Fruit fly (Drosophila melanogaster): ENCODE measurements around the gene tna.

tna gene

dm6 chr3L:10793889-10794478 lies 41.3 kb upstream of the tna start (continued):
- TF ChIP-seq chif (GFP tag; optimal IDR thresholded peaks at IDR 0.05), result no peak
- peak; percentile 32 for TF ChIP-seq CG2712 (tag; optimal IDR thresholded peaks at IDR 0.05)
- TF ChIP-seq Elba2 (GFP tag; optimal IDR thresholded peaks at IDR 0.05), result no peak
- TF ChIP-seq p53 (GFP tag; optimal IDR thresholded peaks at IDR 0.05), result no peak
- peak; percentile 12 for TF ChIP-seq az2 (GFP tag; optimal IDR thresholded peaks at IDR 0.05)
- peak; percentile 15 for TF ChIP-seq CG4424 (GFP tag; optimal IDR thresholded peaks at IDR 0.05)
- TF ChIP-seq CG2678 (tag; optimal IDR thresholded peaks at IDR 0.05), result peak; percentile 2
- peak; percentile 29; the same call in 1 of the 2 replicates for TF ChIP-seq CG31441 (GFP tag; IDR thresholded peaks at IDR 0.05)
- peak; percentile 13 for TF ChIP-seq CG17829 (tag; optimal IDR thresholded peaks at IDR 0.05)
- TF ChIP-seq Fer3 (tag; optimal IDR thresholded peaks at IDR 0.05), result no peak
- TF ChIP-seq bsh (GFP tag; optimal IDR thresholded peaks at IDR 0.05), result peak in 1 of 2 experiments; percentile 41
- peak in 1 of 2 experiments; percentile 31 for TF ChIP-seq eve (GFP tag; optimal IDR thresholded peaks at IDR 0.05)
- no peak for TF ChIP-seq CG6765 (GFP tag; optimal IDR thresholded peaks at IDR 0.05)
- no peak for TF ChIP-seq pb (GFP tag; optimal IDR thresholded peaks at IDR 0.05)
- peak; percentile 48 for TF ChIP-seq Sox102F (GFP tag; optimal IDR thresholded peaks at IDR 0.05)
- no peak for TF ChIP-seq Nf-YB (GFP tag; optimal IDR thresholded peaks at IDR 0.05)
- no peak for TF ChIP-seq CG9932 (GFP tag; IDR thresholded peaks at IDR 0.05)
- TF ChIP-seq unpg (GFP tag; optimal IDR thresholded peaks at IDR 0.05), result no peak
- no peak for TF ChIP-seq CG32767 (GFP tag; IDR thresholded peaks at IDR 0.05)
- TF ChIP-seq CG9876 (GFP tag; optimal IDR thresholded peaks at IDR 0.05), result no peak
- no peak for TF ChIP-seq bowl (GFP tag; IDR thresholded peaks at IDR 0.05)
- TF ChIP-seq CG7963 (GFP tag; IDR thresholded peaks at IDR 0.05; ENCODE audit: partially characterized antibody), result no peak
- TF ChIP-seq wek (GFP tag; optimal IDR thresholded peaks at IDR 0.05), result no peak
- peak; percentile 5; the same call in 1 of the 2 replicates for TF ChIP-seq CG4360 (GFP tag; IDR thresholded peaks at IDR 0.05)
- TF ChIP-seq CG30403 (GFP tag; optimal IDR thresholded peaks at IDR 0.05), result peak; percentile 10
- TF ChIP-seq CG4730 (GFP tag; IDR thresholded peaks at IDR 0.05), result 0 out of 2 replicates have a peak, but pooled peaks have one; percentile 26
- peak; percentile 18 for TF ChIP-seq Ssrp (tag; optimal IDR thresholded peaks at IDR 0.05)
- peak; percentile 19 for TF ChIP-seq Med (GFP tag)
- TF ChIP-seq CG1792 (GFP tag; optimal IDR thresholded peaks at IDR 0.05), result no peak

DNA sequence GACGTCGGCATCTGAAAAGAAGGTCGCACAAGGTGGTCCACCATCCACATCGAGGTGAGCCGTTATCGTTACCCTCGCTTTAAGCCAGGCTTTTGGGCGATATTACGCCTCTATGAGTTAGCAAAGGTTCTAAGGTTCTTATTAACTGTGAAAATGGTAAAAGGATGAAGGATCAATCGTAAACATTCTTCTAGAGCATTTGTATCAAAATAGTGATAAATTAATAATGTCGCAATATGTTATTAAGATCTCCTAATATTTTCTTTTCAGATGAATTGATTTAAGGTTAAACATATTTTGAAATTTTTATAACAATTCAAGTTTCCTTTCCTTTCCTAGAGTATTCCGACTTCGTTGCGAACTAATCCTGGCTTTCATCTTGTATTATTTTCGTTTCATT lies 39.4 kb upstream of the tna start:
- TF ChIP-seq CG1792 (GFP tag; optimal IDR thresholded peaks at IDR 0.05) (no peak), Xbp1 (GFP tag; optimal IDR thresholded peaks at IDR 0.05) (no peak), CG9797 (GFP tag; optimal IDR thresholded peaks at IDR 0.05) (no peak), sob (GFP tag; IDR thresholded peaks at IDR 0.05) (no peak), TFAM (GFP tag; optimal IDR thresholded peaks at IDR 0.05) (no peak), ap (GFP tag; IDR thresholded peaks at IDR 0.05) (no peak), tin (GFP tag; optimal IDR thresholded peaks at IDR 0.05) (no peak), CG12659 (GFP tag; optimal IDR thresholded peaks at IDR 0.05) (no peak), CG18764 (GFP tag; optimal IDR thresholded peaks at IDR 0.05) (no peak), fru (optimal IDR thresholded peaks at IDR 0.05) (no peak), slp2 (GFP tag; optimal IDR thresholded peaks at IDR 0.05) (no peak), lbe (GFP tag; optimal IDR thresholded peaks at IDR 0.05) (no peak), CG2199 (GFP tag; IDR thresholded peaks at IDR 0.05) (no peak), nau (GFP tag; optimal IDR thresholded peaks at IDR 0.05) (no peak), CG4820 (GFP tag; optimal IDR thresholded peaks at IDR 0.05) (no peak), Deaf1 (tag; optimal IDR thresholded peaks at IDR 0.05) (no peak), Elba2 (GFP tag; optimal IDR thresholded peaks at IDR 0.05) (no peak), dmrt11E (tag; optimal IDR thresholded peaks at IDR 0.05) (no peak), ttk (GFP tag; IDR thresholded peaks at IDR 0.05) (no peak), eve (GFP tag; optimal IDR thresholded peaks at IDR 0.05) (no peak), CG12219 (GFP tag; optimal IDR thresholded peaks at IDR 0.05) (no peak), dan (GFP tag; IDR thresholded peaks at IDR 0.05) (no peak), CG31365 (tag; optimal IDR thresholded peaks at IDR 0.05) (no peak), CG31441 (GFP tag; IDR thresholded peaks at IDR 0.05) (0 out of 2 replicates have a peak, but pooled peaks have one; percentile 12), sc (optimal IDR thresholded peaks at IDR 0.05) (no peak), sc (GFP tag; optimal IDR thresholded peaks at IDR 0.05) (no peak), HLH3B (GFP tag; IDR thresholded peaks at IDR 0.05) (no peak)

All from whole organism, embryonic.